Worm (Caenorhabditis elegans) whole organism, young adult: ENCODE data around the gene srv-2.

Experiments used
- B0336.3 ChIP-seq: fragments of 200-800 bp; sonication (Bioruptor generic); IDR thresholded peaks from 2 replicates; pipeline ENCODE4 v1.3.6; 2022; ENCODE audit warnings: missing genetic modification characterization, missing compliant biosample characterization
- C17E4.6 ChIP-seq: fragments of 200-800 bp; sonication (Bioruptor generic); IDR thresholded peaks from 2 replicates; pipeline ENCODE4 v1.3.6; 2022; ENCODE audit warnings: missing genetic modification reagents, missing genetic modification characterization, missing compliant biosample characterization
- F57C9.4 ChIP-seq: sonication (generic microtip); optimal IDR thresholded peaks from 2 replicates; lab custom pipeline; 2017; ENCODE audit warnings: mild to moderate bottlenecking, missing genetic modification characterization, missing compliant biosample characterization
- ceh-79 ChIP-seq: sonication (generic microtip); optimal IDR thresholded peaks from 2 replicates; lab custom pipeline; 2017; ENCODE audit warnings: mild to moderate bottlenecking, missing genetic modification characterization, missing compliant biosample characterization
- dpl-1 ChIP-seq: fragments of 150-350 bp; optimal IDR thresholded peaks from 2 replicates; lab custom pipeline; 2014; ENCODE audit warnings: missing biosample characterization, missing genetic modification reagents, missing genetic modification characterization
- fkh-3 ChIP-seq: sonication (generic microtip); optimal IDR thresholded peaks from 2 replicates; lab custom pipeline; 2016; ENCODE audit warnings: mild to moderate bottlenecking, missing genetic modification characterization, missing compliant biosample characterization
- hmg-1.2 ChIP-seq: fragments of 200-800 bp; sonication (Bioruptor generic); IDR thresholded peaks from 2 replicates; pipeline ENCODE4 v1.3.6; 2022; ENCODE audit warnings: missing genetic modification reagents, missing genetic modification characterization, missing compliant biosample characterization
- snpc-1.1 ChIP-seq: sonication (generic microtip); optimal IDR thresholded peaks from 2 replicates; lab custom pipeline; 2017; ENCODE audit warnings: missing genetic modification characterization, mild to moderate bottlenecking, missing compliant biosample characterization, antibody characterized with exemption, moderate library complexity, missing genotype, missing genetic modification reagents; ENCODE audit not compliant: insufficient read depth
- tbp1 ChIP-seq: fragments of 200-800 bp; sonication (Bioruptor generic); optimal IDR thresholded peaks from 2 replicates; lab custom pipeline; 2018; ENCODE audit warnings: mild to moderate bottlenecking, missing genetic modification characterization, missing compliant biosample characterization

DNA sequence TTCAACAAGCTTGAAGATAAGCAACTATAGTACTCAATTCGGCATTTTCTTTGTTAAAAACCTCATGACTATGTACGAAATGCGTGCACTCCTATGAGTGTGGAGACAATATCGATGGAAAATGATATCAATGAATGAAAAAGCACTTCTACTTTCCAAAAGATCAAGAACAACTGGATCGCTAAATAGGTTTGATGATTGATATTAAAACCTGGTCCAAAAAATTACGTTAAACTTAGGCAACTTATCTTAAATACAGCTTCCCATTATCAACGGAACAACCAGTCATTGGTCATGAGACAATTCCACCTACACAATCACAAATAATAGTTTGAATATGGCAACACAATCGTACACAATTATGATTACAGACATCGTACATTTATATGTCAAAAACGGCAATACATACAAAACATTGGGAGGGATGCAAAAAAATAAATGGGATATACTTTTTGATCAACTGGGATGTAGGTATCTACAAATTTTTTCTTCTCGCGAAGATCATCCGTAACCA lies 42.4 kb downstream of the srv-2 start:
- no peak for TF ChIP-seq C17E4.6
- peak; percentile 9 for TF ChIP-seq tbp1 (GFP tag; lab: Kevin White, UChicago)
- TF ChIP-seq fkh-3 (tag; lab: Kevin White, UChicago), result no peak
- peak; percentile 31; the same call in 1 of the 2 replicates for TF ChIP-seq B0336.3 (GFP tag; lab: Robert Waterston, UW)
- no peak for TF ChIP-seq dpl-1 (GFP tag; lab: Kevin White, UChicago)
- TF ChIP-seq snpc-1.1 (tag; lab: Kevin White, UChicago), result no peak
- TF ChIP-seq ceh-79 (tag; lab: Kevin White, UChicago), result no peak
- no peak for TF ChIP-seq hmg-1.2 (GFP tag; lab: Robert Waterston, UW)
- no peak for TF ChIP-seq F57C9.4 (tag; lab: Kevin White, UChicago)
